Worm (Caenorhabditis elegans) whole organism, midembryonic: ENCODE results near the gene clec-4.

Experiments
- T22C8.4 ChIP-seq: fragments of 200-800 bp; sonication (Bioruptor generic); IDR thresholded peaks from 2 replicates; pipeline ENCODE4 v1.3.6; 2022; ENCODE audit warnings: missing genetic modification characterization, missing compliant biosample characterization
- cog-1 ChIP-seq: sonication (generic microtip); optimal IDR thresholded peaks from 2 replicates; lab custom pipeline; 2016; ENCODE audit warnings: missing genetic modification characterization, missing compliant biosample characterization
- flt-1 ChIP-seq: fragments of 200-800 bp; sonication (Bioruptor generic); IDR thresholded peaks from 2 replicates; pipeline ENCODE4 v1.3.6; 2022; ENCODE audit warnings: missing genetic modification characterization, missing compliant biosample characterization
- klf-2 ChIP-seq: fragments of 200-800 bp; sonication (Bioruptor generic); conservative IDR thresholded peaks from 2 replicates; pipeline ENCODE4 v1.3.6; 2022; ENCODE audit warnings: missing genetic modification reagents, missing genetic modification characterization, missing compliant biosample characterization
- med-1 ChIP-seq: sonication (generic microtip); optimal IDR thresholded peaks from 2 replicates; lab custom pipeline; 2017; ENCODE audit warnings: missing genetic modification characterization, mild to moderate bottlenecking, missing compliant biosample characterization, antibody characterized with exemption, missing genetic modification reagents; ENCODE audit not compliant: insufficient read depth
- ref-1 ChIP-seq: fragments of 200-800 bp; sonication (Bioruptor generic); conservative IDR thresholded peaks from 2 replicates; pipeline ENCODE4 v1.3.6; 2022; ENCODE audit warnings: missing genetic modification reagents, missing genetic modification characterization, missing compliant biosample characterization
- tab-1 ChIP-seq: fragments of 200-800 bp; sonication (Bioruptor generic); IDR thresholded peaks from 2 replicates; pipeline ENCODE4 v1.3.6; 2022; ENCODE audit warnings: missing genetic modification characterization, missing compliant biosample characterization
- ztf-23 ChIP-seq: fragments of 200-800 bp; sonication (Bioruptor generic); IDR thresholded peaks from 2 replicates; pipeline ENCODE4 v1.3.6; 2022; ENCODE audit warnings: missing genetic modification reagents, missing genetic modification characterization, missing compliant biosample characterization
- ztf-29 ChIP-seq: fragments of 200-800 bp; sonication (Bioruptor generic); IDR thresholded peaks from 2 replicates; pipeline ENCODE4 v1.3.6; 2022; ENCODE audit warnings: missing genetic modification reagents, missing genetic modification characterization, missing compliant biosample characterization

DNA sequence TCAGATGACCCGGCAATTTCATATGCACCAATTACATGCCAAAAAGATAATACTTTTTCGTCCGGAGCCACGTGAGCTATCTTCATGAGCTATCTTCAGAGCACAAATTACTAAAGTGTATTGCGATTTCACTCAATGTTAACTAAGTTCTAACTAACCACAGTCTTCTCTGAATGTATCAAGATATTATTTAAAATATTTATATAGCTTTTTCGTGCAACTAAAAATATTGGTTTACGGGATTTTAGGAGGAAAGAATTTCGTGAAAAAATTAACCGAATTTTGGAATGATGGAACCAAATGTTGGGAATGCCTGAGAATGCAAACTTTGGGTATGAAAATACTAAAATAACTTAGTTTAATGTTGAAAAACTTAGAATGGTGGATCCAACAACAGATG is 33.4 kb downstream of the clec-4 start, which contains the start of gene F49C5.16:
- TF ChIP-seq klf-2: no peak
- TF ChIP-seq flt-1 (GFP tag; lab: Robert Waterston, UW): no peak
- TF ChIP-seq T22C8.4: no peak
- TF ChIP-seq ztf-23 (GFP tag; lab: Robert Waterston, UW): no peak
- TF ChIP-seq tab-1 (GFP tag; lab: Robert Waterston, UW): no peak
- no peak for TF ChIP-seq ztf-29 (GFP tag; lab: Robert Waterston, UW)
- no peak for TF ChIP-seq med-1
- no peak for TF ChIP-seq cog-1 (tag; lab: Kevin White, UChicago)
- TF ChIP-seq ref-1 (GFP tag; lab: Robert Waterston, UW): no peak
